Worm (Caenorhabditis elegans): Measurements from ENCODE around the gene R12B2.3.

Gene R12B2.3

ce11 chrIII:5760721-5761120 lies 44.7 kb upstream of the R12B2.3 start:
- TF ChIP-seq Y53F4B.3 (GFP tag; IDR thresholded peaks at IDR 0.05) = no peak

- peak; percentile 71; the same call in 1 of the 2 replicates for TF ChIP-seq D2030.7 (GFP tag; IDR thresholded peaks at IDR 0.05)
- TF ChIP-seq lin-54 (GFP tag; optimal IDR thresholded peaks at IDR 0.05) = peak; percentile 50
- no peak for TF ChIP-seq unc-130 (GFP tag; optimal IDR thresholded peaks at IDR 0.05)
- no peak for TF ChIP-seq hsf-1 (GFP tag; IDR thresholded peaks at IDR 0.05)
- peak; percentile 55 for TF ChIP-seq dox-1 (GFP tag; IDR thresholded peaks at IDR 0.05)
- TF ChIP-seq ztf-25 (GFP tag; IDR thresholded peaks at IDR 0.05) = peak; percentile 85; the same call in 1 of the 2 replicates
- TF ChIP-seq zfh-2 (GFP tag; conservative IDR thresholded peaks at IDR 0.05) = peak; percentile 37; the same call in 1 of the 2 replicates
- peak; percentile 68 for TF ChIP-seq nfyb-1 (GFP tag; IDR thresholded peaks at IDR 0.05)
- 0 out of 2 replicates have a peak, but pooled peaks have one; percentile 24 for TF ChIP-seq attf-3 (GFP tag; conservative IDR thresholded peaks at IDR 0.05)
- TF ChIP-seq nhr-80 (tag; optimal IDR thresholded peaks at IDR 0.05) = peak; percentile 17
- no peak for TF ChIP-seq Y53F4B.3 (GFP tag; IDR thresholded peaks at IDR 0.05)
- TF ChIP-seq lsl-1 (GFP tag; optimal IDR thresholded peaks at IDR 0.05) = peak; percentile 51
- no peak for TF ChIP-seq cebp-1 (GFP tag; IDR thresholded peaks at IDR 0.05)
- peak; percentile 31 for TF ChIP-seq cebp-1 (tag; optimal IDR thresholded peaks at IDR 0.05)
- peak; percentile 9 for TF ChIP-seq attf-5 (GFP tag; optimal IDR thresholded peaks at IDR 0.05)
- peak; percentile 81 for TF ChIP-seq B0261.1 (tag; optimal IDR thresholded peaks at IDR 0.05)
- TF ChIP-seq madf-6 (GFP tag; IDR thresholded peaks at IDR 0.05) = peak; percentile 61
- no peak for TF ChIP-seq ccch-3 (GFP tag; optimal IDR thresholded peaks at IDR 0.05)
- no peak for TF ChIP-seq lir-1 (GFP tag; conservative IDR thresholded peaks at IDR 0.05)
- TF ChIP-seq atf-7 (tag; optimal IDR thresholded peaks at IDR 0.05) = peak; percentile 29
- TF ChIP-seq nhr-90 (tag; optimal IDR thresholded peaks at IDR 0.05) = peak; percentile 50
- no peak for TF ChIP-seq mes-4 (tag; optimal IDR thresholded peaks at IDR 0.05)
- TF ChIP-seq hlh-12 (tag; optimal IDR thresholded peaks at IDR 0.05) = no peak
- TF ChIP-seq rcor-1 (GFP tag; IDR thresholded peaks at IDR 0.05) = 0 out of 2 replicates have a peak, but pooled peaks have one; percentile 19
- peak; percentile 77 for TF ChIP-seq rpc-1 (optimal IDR thresholded peaks at IDR 0.05)
- TF ChIP-seq rpc-1 (tag; optimal IDR thresholded peaks at IDR 0.05) = peak; percentile 87
- peak; percentile 78 for TF ChIP-seq him-1 (tag; optimal IDR thresholded peaks at IDR 0.05)
- TF ChIP-seq gei-17 (GFP tag; optimal IDR thresholded peaks at IDR 0.05) = no peak
- TF ChIP-seq ceh-40 (GFP tag; IDR thresholded peaks at IDR 0.05) = 0 out of 2 replicates have a peak, but pooled peaks have one; percentile 50
- no peak for TF ChIP-seq ztf-28 (GFP tag; IDR thresholded peaks at IDR 0.05)
- TF ChIP-seq snpc-1.3 (tag; optimal IDR thresholded peaks at IDR 0.05; ENCODE audit: insufficient read depth) = peak; percentile 75
- TF ChIP-seq F49E8.2 (tag; optimal IDR thresholded peaks at IDR 0.05; ENCODE audit: insufficient read depth) = peak; percentile 65
- no peak for TF ChIP-seq K11D2.4 (GFP tag; IDR thresholded peaks at IDR 0.05)
- peak; percentile 48 for TF ChIP-seq madf-10 (tag; optimal IDR thresholded peaks at IDR 0.05)
- no peak for TF ChIP-seq F57A8.1 (GFP tag; optimal IDR thresholded peaks at IDR 0.05)
- TF ChIP-seq ztf-6 (GFP tag; IDR thresholded peaks at IDR 0.05) = no peak
- 0 out of 2 replicates have a peak, but pooled peaks have one; percentile 21 for TF ChIP-seq Y95B8A.8 (GFP tag; IDR thresholded peaks at IDR 0.05)
- 0 out of 2 replicates have a peak, but pooled peaks have one; percentile 45 for TF ChIP-seq pbrm-1 (GFP tag; IDR thresholded peaks at IDR 0.05)
- TF ChIP-seq ZK185.1 (tag; optimal IDR thresholded peaks at IDR 0.05; ENCODE audit: poor library complexity, severe bottlenecking) = peak; percentile 52
- no peak for TF ChIP-seq lin-35 (GFP tag; optimal IDR thresholded peaks at IDR 0.05)
- peak; percentile 44 for TF ChIP-seq snpc-4 (GFP tag; optimal IDR thresholded peaks at IDR 0.05)
- peak in 3 of 4 experiments; percentile 43 to 54 (median 52) for TF ChIP-seq snpc-4 (tag; optimal IDR thresholded peaks at IDR 0.05)
- TF ChIP-seq F10E7.11 (tag; optimal IDR thresholded peaks at IDR 0.05) = no peak
- 0 out of 2 replicates have a peak, but pooled peaks have one; percentile 49 for TF ChIP-seq B0336.3 (GFP tag; IDR thresholded peaks at IDR 0.05)
- TF ChIP-seq egrh-3 (GFP tag; IDR thresholded peaks at IDR 0.05) = peak; percentile 36; the same call in 1 of the 2 replicates
- TF ChIP-seq F52B5.7 (tag; optimal IDR thresholded peaks at IDR 0.05) = no peak
Measured at ce11 chrIII:5761886-5762285, 43.5 kb upstream of the R12B2.3 start.

Measured in whole organism, young adult.